Worm (Caenorhabditis elegans): Measurements from ENCODE around the gene Y57G11C.36.

DNA sequence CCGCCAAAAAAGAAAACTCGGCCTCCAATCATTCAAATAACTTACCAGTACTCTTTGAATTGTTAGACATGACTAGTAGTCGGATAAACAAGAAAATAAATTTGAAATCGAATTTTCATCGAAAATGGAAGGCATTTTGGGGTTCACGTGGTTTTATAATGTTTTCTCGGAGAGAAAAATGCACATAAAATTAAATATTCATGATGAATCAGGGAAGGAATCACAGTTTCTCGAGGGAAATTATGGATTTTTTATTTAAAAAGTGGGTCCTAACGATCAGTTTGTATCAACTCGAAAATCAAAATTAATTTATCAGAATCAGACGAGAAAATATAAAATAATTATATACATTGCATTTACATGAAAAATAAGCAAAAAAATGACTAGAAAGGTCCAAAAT, 8.2 kb downstream of the Y57G11C.36 start, which contains the start of gene Y57G11C.5:
- no peak for TF ChIP-seq pha-4 (GFP tag; IDR thresholded peaks at IDR 0.05)
- TF ChIP-seq pha-4 (tag; optimal IDR thresholded peaks at IDR 0.05), result no peak
- TF ChIP-seq saeg-2 (GFP tag; IDR thresholded peaks at IDR 0.05), result no peak
- TF ChIP-seq snpc-4 (tag; optimal IDR thresholded peaks at IDR 0.05), result no peak
- no peak for TF ChIP-seq mdt-29 (GFP tag; IDR thresholded peaks at IDR 0.05)
